Fruit fly (Drosophila melanogaster): ENCODE data around the gene CG14431.

dm6 chrX:6993350-6993749 lies 85.3 kb downstream of the CG14431 start, which contains the start of gene Inx7:
- TF ChIP-seq pan (optimal IDR thresholded peaks at IDR 0.05) (no peak), usp (GFP tag; optimal IDR thresholded peaks at IDR 0.05) (no peak), OdsH (GFP tag; optimal IDR thresholded peaks at IDR 0.05) (no peak), Myc (optimal IDR thresholded peaks at IDR 0.05) (no peak), dmrt93B (GFP tag; optimal IDR thresholded peaks at IDR 0.05) (no peak), Hr83 (GFP tag; optimal IDR thresholded peaks at IDR 0.05; ENCODE audit: poor library complexity, severe bottlenecking) (no peak), ey (GFP tag; optimal IDR thresholded peaks at IDR 0.05) (no peak)
